Worm (Caenorhabditis elegans) whole organism, late embryonic: ENCODE results near the gene enu-3.5.

Experiments used
- C38D4.7 ChIP-seq: fragments of 200-800 bp; sonication (Bioruptor generic); optimal IDR thresholded peaks from 2 replicates; lab custom pipeline; 2018; ENCODE audit warnings: mild to moderate bottlenecking, missing genetic modification characterization, moderate library complexity, missing compliant biosample characterization
- F13H6.1 ChIP-seq: sonication (generic microtip); optimal IDR thresholded peaks from 2 replicates; lab custom pipeline; 2016; ENCODE audit warnings: missing genetic modification characterization, missing compliant biosample characterization
- K02D7.2 ChIP-seq: sonication (generic microtip); optimal IDR thresholded peaks from 2 replicates; lab custom pipeline; 2017; ENCODE audit warnings: mild to moderate bottlenecking, missing genetic modification characterization, missing compliant biosample characterization
- K09A11.1 ChIP-seq: sonication (generic microtip); optimal IDR thresholded peaks from 2 replicates; lab custom pipeline; 2017; ENCODE audit warnings: antibody characterized with exemption, mild to moderate bottlenecking, missing genetic modification characterization, missing compliant biosample characterization; ENCODE audit not compliant: insufficient read depth
- Y22D7AL.16 ChIP-seq: sonication (generic microtip); optimal IDR thresholded peaks from 2 replicates; lab custom pipeline; 2016; ENCODE audit warnings: missing genetic modification characterization, missing compliant biosample characterization
- ahr-1 ChIP-seq: sonication (generic microtip); optimal IDR thresholded peaks from 2 replicates; lab custom pipeline; 2016; ENCODE audit warnings: missing genetic modification characterization, missing compliant biosample characterization
- ceh-14 ChIP-seq: sonication (generic microtip); optimal IDR thresholded peaks from 2 replicates; lab custom pipeline; 2016; ENCODE audit warnings: missing genotype, missing genetic modification characterization, missing compliant biosample characterization
- ceh-18 ChIP-seq: sonication (generic microtip); optimal IDR thresholded peaks from 2 replicates; lab custom pipeline; 2016; ENCODE audit warnings: missing genetic modification characterization, missing compliant biosample characterization
- ceh-22 ChIP-seq: sonication (generic microtip); optimal IDR thresholded peaks from 2 replicates; lab custom pipeline; 2017; ENCODE audit warnings: missing biosample characterization, missing genetic modification characterization
- ceh-31 ChIP-seq: sonication (generic microtip); optimal IDR thresholded peaks from 2 replicates; lab custom pipeline; 2016; ENCODE audit warnings: missing genetic modification characterization, missing compliant biosample characterization
- ceh-34 ChIP-seq: sonication (generic microtip); optimal IDR thresholded peaks from 2 replicates; lab custom pipeline; 2016; ENCODE audit warnings: mild to moderate bottlenecking, missing genetic modification characterization, missing compliant biosample characterization
- ceh-45 ChIP-seq: fragments of 200-800 bp; sonication (Bioruptor generic); IDR thresholded peaks from 2 replicates; pipeline ENCODE4 v1.3.6; 2022; ENCODE audit warnings: missing genetic modification reagents, missing genetic modification characterization, missing compliant biosample characterization
- ceh-48 ChIP-seq: sonication (generic microtip); optimal IDR thresholded peaks from 2 replicates; lab custom pipeline; 2016; ENCODE audit warnings: missing genetic modification characterization, inconsistent platforms, missing compliant biosample characterization
- ceh-9 ChIP-seq: sonication (generic microtip); optimal IDR thresholded peaks from 2 replicates; lab custom pipeline; 2016; ENCODE audit warnings: mild to moderate bottlenecking, missing genetic modification characterization, inconsistent platforms, missing compliant biosample characterization
- che-1 ChIP-seq: sonication (generic microtip); optimal IDR thresholded peaks from 2 replicates; lab custom pipeline; 2016; ENCODE audit warnings: mild to moderate bottlenecking, missing genetic modification characterization, missing compliant biosample characterization
- elt-2 ChIP-seq: sonication (generic microtip); optimal IDR thresholded peaks from 2 replicates; lab custom pipeline; 2016; ENCODE audit warnings: missing genetic modification reagents, missing genetic modification characterization, missing compliant biosample characterization
- ets-4 ChIP-seq: sonication (generic microtip); optimal IDR thresholded peaks from 2 replicates; lab custom pipeline; 2016; ENCODE audit warnings: missing genetic modification characterization, missing compliant biosample characterization
- eyg-1 ChIP-seq: sonication (generic microtip); optimal IDR thresholded peaks from 2 replicates; lab custom pipeline; 2016; ENCODE audit warnings: missing genotype, missing genetic modification characterization, missing compliant biosample characterization
- fax-1 ChIP-seq: sonication (generic microtip); optimal IDR thresholded peaks from 2 replicates; lab custom pipeline; 2016; ENCODE audit warnings: missing genotype, missing genetic modification characterization, missing compliant biosample characterization
- fkh-10 ChIP-seq: fragments of 150-350 bp; optimal IDR thresholded peaks from 2 replicates; lab custom pipeline; 2014; ENCODE audit warnings: missing biosample characterization, missing genetic modification reagents, missing genetic modification characterization
- hlh-15 ChIP-seq: sonication (generic microtip); optimal IDR thresholded peaks from 2 replicates; lab custom pipeline; 2016; ENCODE audit warnings: missing genetic modification characterization, missing compliant biosample characterization
- hlh-30 ChIP-seq: sonication (generic microtip); optimal IDR thresholded peaks from 2 replicates; lab custom pipeline; 2017; ENCODE audit warnings: antibody characterized with exemption, missing genetic modification characterization, missing compliant biosample characterization; ENCODE audit not compliant: insufficient read depth
- lim-6 ChIP-seq: sonication (generic microtip); optimal IDR thresholded peaks from 2 replicates; lab custom pipeline; 2016; ENCODE audit warnings: missing genetic modification characterization, missing compliant biosample characterization
- lin-11 ChIP-seq: fragments of 200-800 bp; sonication (Bioruptor generic); optimal IDR thresholded peaks from 2 replicates; lab custom pipeline; 2018; ENCODE audit warnings: mild to moderate bottlenecking, missing genetic modification characterization, missing compliant biosample characterization
- mec-3 ChIP-seq: sonication (generic microtip); optimal IDR thresholded peaks from 2 replicates; lab custom pipeline; 2016; ENCODE audit warnings: borderline replicate concordance, missing genetic modification characterization, missing compliant biosample characterization
- nfya-1 ChIP-seq: sonication (generic microtip); optimal IDR thresholded peaks from 2 replicates; lab custom pipeline; 2017; ENCODE audit warnings: missing genetic modification characterization, mild to moderate bottlenecking, missing compliant biosample characterization, antibody characterized with exemption, moderate library complexity
- nhr-11 ChIP-seq: fragments of 150-350 bp; optimal IDR thresholded peaks from 2 replicates; lab custom pipeline; 2014; ENCODE audit warnings: missing biosample characterization, missing genetic modification characterization
- npax-4 ChIP-seq: sonication (generic microtip); optimal IDR thresholded peaks from 2 replicates; lab custom pipeline; 2016; ENCODE audit warnings: missing genetic modification characterization, missing compliant biosample characterization
- odd-2 ChIP-seq: sonication (generic microtip); optimal IDR thresholded peaks from 2 replicates; lab custom pipeline; 2017; ENCODE audit warnings: antibody characterized with exemption, mild to moderate bottlenecking, missing genetic modification characterization, missing compliant biosample characterization
- pag-3 ChIP-seq: sonication (generic microtip); optimal IDR thresholded peaks from 2 replicates; lab custom pipeline; 2016; ENCODE audit warnings: missing compliant biosample characterization, missing genetic modification characterization, borderline replicate concordance
- pat-9 ChIP-seq: fragments of 200-800 bp; sonication (Bioruptor generic); optimal IDR thresholded peaks from 2 replicates; lab custom pipeline; 2018; ENCODE audit warnings: mild to moderate bottlenecking, missing genetic modification characterization, moderate library complexity, missing compliant biosample characterization
- pax-1 ChIP-seq: fragments of 150-350 bp; optimal IDR thresholded peaks from 2 replicates; lab custom pipeline; 2014; ENCODE audit warnings: missing biosample characterization, missing genetic modification characterization
- pha-2 ChIP-seq: sonication (generic microtip); optimal IDR thresholded peaks from 2 replicates; lab custom pipeline; 2017; ENCODE audit warnings: mild to moderate bottlenecking, missing genetic modification characterization, missing compliant biosample characterization
- pha-4 ChIP-seq: fragments of 150-350 bp; optimal IDR thresholded peaks from 2 replicates; lab custom pipeline; 2018; ENCODE audit warnings: missing biosample characterization, missing genetic modification reagents, missing genetic modification characterization
- pqm-1 ChIP-seq: sonication (generic microtip); optimal IDR thresholded peaks from 2 replicates; lab custom pipeline; 2016; ENCODE audit warnings: missing genetic modification characterization, missing compliant biosample characterization
- pros-1 ChIP-seq: fragments of 150-350 bp; optimal IDR thresholded peaks from 2 replicates; lab custom pipeline; 2014; ENCODE audit warnings: missing biosample characterization, missing genetic modification reagents, missing genetic modification characterization
- ref-2 ChIP-seq: sonication (generic microtip); optimal IDR thresholded peaks from 2 replicates; lab custom pipeline; 2016; ENCODE audit warnings: missing genetic modification characterization, missing compliant biosample characterization
- rnt-1 ChIP-seq: sonication (generic microtip); optimal IDR thresholded peaks from 2 replicates; lab custom pipeline; 2016; ENCODE audit warnings: missing genetic modification characterization, missing compliant biosample characterization
- sdc-2 ChIP-seq: sonication (generic microtip); optimal IDR thresholded peaks from 2 replicates; lab custom pipeline; 2016; ENCODE audit warnings: missing genotype, missing genetic modification characterization, missing compliant biosample characterization
- sox-2 ChIP-seq: fragments of 200-800 bp; sonication (Bioruptor generic); IDR thresholded peaks from 2 replicates; pipeline ENCODE4 v1.3.6; 2022; ENCODE audit warnings: missing genetic modification reagents, missing genetic modification characterization, missing compliant biosample characterization
- tbx-2 ChIP-seq: sonication (generic microtip); optimal IDR thresholded peaks from 2 replicates; lab custom pipeline; 2016; ENCODE audit warnings: missing genetic modification characterization, missing compliant biosample characterization
- tbx-7 ChIP-seq: sonication (generic microtip); optimal IDR thresholded peaks from 2 replicates; lab custom pipeline; 2016; ENCODE audit warnings: missing genotype, missing genetic modification characterization, missing compliant biosample characterization
- ttx-3 ChIP-seq: sonication (generic microtip); optimal IDR thresholded peaks from 2 replicates; lab custom pipeline; 2016; ENCODE audit warnings: missing genetic modification reagents, missing genetic modification characterization, missing compliant biosample characterization
- unc-3 ChIP-seq, 2 experiments: fragments of 200-800 bp in 1 of 2; sonication (Bioruptor generic) in 1 of 2; sonication (generic microtip) in 1 of 2; conservative IDR thresholded peaks in 1 of 2; optimal IDR thresholded peaks in 1 of 2; 2 replicates each; pipeline versions ENCODE4 v1.3.6 to Lab custom; 2016 to 2022; ENCODE audit warnings: missing compliant biosample characterization in 2 of 2, missing genetic modification characterization in 2 of 2, missing genetic modification reagents in 1 of 2
- unc-42 ChIP-seq: sonication (generic microtip); optimal IDR thresholded peaks from 2 replicates; lab custom pipeline; 2016; ENCODE audit warnings: missing genotype, missing genetic modification characterization, missing compliant biosample characterization
- unc-55 ChIP-seq: sonication (generic microtip); optimal IDR thresholded peaks from 2 replicates; lab custom pipeline; 2017; ENCODE audit warnings: missing biosample characterization, missing genetic modification reagents, missing genetic modification characterization
- unc-86 ChIP-seq: sonication (generic microtip); optimal IDR thresholded peaks from 2 replicates; lab custom pipeline; 2016; ENCODE audit warnings: missing genetic modification characterization, missing compliant biosample characterization
- zip-5 ChIP-seq: sonication (generic microtip); optimal IDR thresholded peaks from 2 replicates; lab custom pipeline; 2016; ENCODE audit warnings: missing genetic modification characterization, missing compliant biosample characterization

Gene enu-3.5

ce11 chrIII:12870060-12870696, 7.8 kb upstream of the enu-3.5 start, which contains the start of gene Y37D8A.6:
Y37D8A.6 (minus strand) TSS chrIII:12870297.
- TF ChIP-seq sdc-2 (no peak), Y22D7AL.16 (tag; lab: Kevin White, UChicago) (no peak), eyg-1 (tag; lab: Kevin White, UChicago) (no peak), rnt-1 (tag; lab: Kevin White, UChicago) (no peak), ceh-31 (tag; lab: Kevin White, UChicago) (no peak), tbx-2 (no peak), pat-9 (no peak), pha-2 (no peak)

ce11 chrIII:12874606-12875066, 3.4 kb upstream of the enu-3.5 start, which contains the start of the genes mrg-1 and spcs-2:
mrg-1 (minus strand) TSS chrIII:12874656.
spcs-2 (plus strand) TSS chrIII:12875031.
- TF ChIP-seq fkh-10 (no peak), nfya-1 (tag; lab: Kevin White, UChicago) (peak; percentile 88), sdc-2 (no peak), pax-1 (tag; lab: Kevin White, UChicago) (peak; percentile 10), unc-3 (GFP tag; conservative IDR thresholded peaks at IDR 0.05; lab: Robert Waterston, UW) (peak; percentile 47; the same call in 1 of the 2 replicates), unc-3 (tag; optimal IDR thresholded peaks at IDR 0.05; lab: Kevin White, UChicago) (peak; percentile 68), K09A11.1 (tag; lab: Kevin White, UChicago) (peak; percentile 91), odd-2 (peak; percentile 48), ceh-34 (tag; lab: Kevin White, UChicago) (peak; percentile 88), pat-9 (peak; percentile 69), elt-2 (peak; percentile 80), ceh-45 (GFP tag; lab: Robert Waterston, UW) (peak; percentile 57; the same call in 1 of the 2 replicates), ttx-3 (tag; lab: Kevin White, UChicago) (peak; percentile 66), pha-2 (peak; percentile 47), rnt-1 (tag; lab: Kevin White, UChicago) (peak; percentile 81), fax-1 (peak; percentile 80), hlh-15 (tag; lab: Kevin White, UChicago) (no peak), pag-3 (tag; lab: Kevin White, UChicago) (no peak), hlh-30 (tag; lab: Kevin White, UChicago) (no peak), lin-11 (peak; percentile 38), ceh-9 (tag; lab: Kevin White, UChicago) (no peak), tbx-7 (tag; lab: Kevin White, UChicago) (peak; percentile 34), pros-1 (no peak), ets-4 (tag; lab: Kevin White, UChicago) (peak; percentile 44), zip-5 (tag; lab: Kevin White, UChicago) (peak; percentile 60), mec-3 (no peak), ahr-1 (tag; lab: Kevin White, UChicago) (peak; percentile 45), ceh-22 (tag; lab: Kevin White, UChicago) (no peak), pqm-1 (tag; lab: Kevin White, UChicago) (no peak), npax-4 (peak; percentile 39), pha-4 (tag; lab: Kevin White, UChicago) (no peak), unc-86 (tag; lab: Kevin White, UChicago) (peak; percentile 86), F13H6.1 (peak; percentile 81), ref-2 (tag; lab: Kevin White, UChicago) (peak; percentile 80), lim-6 (tag; lab: Kevin White, UChicago) (peak; percentile 10), ceh-48 (tag; lab: Kevin White, UChicago) (peak; percentile 50), tbx-2 (peak; percentile 87), ceh-18 (tag; lab: Kevin White, UChicago) (peak; percentile 66), nhr-11 (tag; lab: Kevin White, UChicago) (no peak), unc-55 (no peak), ceh-14 (peak; percentile 88), unc-42 (tag; lab: Kevin White, UChicago) (peak; percentile 58), K02D7.2 (tag; lab: Kevin White, UChicago) (peak; percentile 84), che-1 (tag; lab: Kevin White, UChicago) (peak; percentile 59), sox-2 (GFP tag; lab: Robert Waterston, UW) (peak; percentile 27; the same call in 1 of the 2 replicates), C38D4.7 (peak; percentile 48)
